Worm (Caenorhabditis elegans) whole organism, L2 larva: ENCODE data around the gene let-716.

Experiments
- C34F6.9 ChIP-seq: fragments of 150-350 bp; optimal IDR thresholded peaks from 2 replicates; lab custom pipeline; 2014; ENCODE audit warnings: missing biosample characterization, missing genetic modification characterization
- F13H6.1 ChIP-seq: sonication (generic microtip); optimal IDR thresholded peaks from 2 replicates; lab custom pipeline; 2016; ENCODE audit warnings: missing genetic modification characterization, missing compliant biosample characterization
- R02D3.7 ChIP-seq: fragments of 150-350 bp; optimal IDR thresholded peaks from 2 replicates; lab custom pipeline; 2014; ENCODE audit warnings: missing biosample characterization, missing genetic modification characterization
- Y55F3AM.14 ChIP-seq: fragments of 200-800 bp; sonication (Bioruptor generic); optimal IDR thresholded peaks from 2 replicates; lab custom pipeline; 2018; ENCODE audit warnings: mild to moderate bottlenecking, missing genetic modification characterization, missing compliant biosample characterization
- ZK546.5 ChIP-seq: sonication (generic microtip); optimal IDR thresholded peaks from 2 replicates; lab custom pipeline; 2017; ENCODE audit warnings: missing biosample characterization, missing genetic modification characterization
- alr-1 ChIP-seq: fragments of 150-350 bp; optimal IDR thresholded peaks from 2 replicates; lab custom pipeline; 2014; ENCODE audit warnings: missing biosample characterization, missing genetic modification characterization
- aly-2 ChIP-seq: fragments of 150-350 bp; optimal IDR thresholded peaks from 2 replicates; lab custom pipeline; 2014; ENCODE audit warnings: missing biosample characterization, missing genetic modification characterization
- ama-1 ChIP-seq: fragments of 150-350 bp; optimal IDR thresholded peaks from 2 replicates; lab custom pipeline; 2018; ENCODE audit warnings: inconsistent platforms
- blmp-1 ChIP-seq: sonication (generic microtip); optimal IDR thresholded peaks from 2 replicates; lab custom pipeline; 2017; ENCODE audit warnings: missing genetic modification characterization, mild to moderate bottlenecking, missing compliant biosample characterization, antibody characterized with exemption, moderate library complexity; ENCODE audit not compliant: insufficient read depth
- ceh-82 ChIP-seq: fragments of 150-350 bp; optimal IDR thresholded peaks from 2 replicates; lab custom pipeline; 2014; ENCODE audit warnings: missing biosample characterization, missing genetic modification characterization
- crh-2 ChIP-seq: sonication (generic microtip); optimal IDR thresholded peaks from 2 replicates; lab custom pipeline; 2017; ENCODE audit warnings: missing biosample characterization, missing genetic modification characterization
- dmd-4 ChIP-seq: sonication (generic microtip); optimal IDR thresholded peaks from 2 replicates; lab custom pipeline; 2017; ENCODE audit warnings: missing biosample characterization, missing genetic modification characterization
- egl-27 ChIP-seq: sonication (generic microtip); optimal IDR thresholded peaks from 3 replicates; lab custom pipeline; 2017; ENCODE audit warnings: missing biosample characterization, missing genetic modification reagents, missing genetic modification characterization
- elt-1 ChIP-seq: fragments of 150-350 bp; optimal IDR thresholded peaks from 2 replicates; lab custom pipeline; 2014; ENCODE audit warnings: missing biosample characterization, missing genetic modification characterization
- elt-3 ChIP-seq: sonication (generic microtip); optimal IDR thresholded peaks from 2 replicates; lab custom pipeline; 2017; ENCODE audit warnings: missing biosample characterization, missing genetic modification characterization
- gmeb-1 ChIP-seq: fragments of 150-350 bp; optimal IDR thresholded peaks from 2 replicates; lab custom pipeline; 2014; ENCODE audit warnings: missing biosample characterization, missing genetic modification characterization
- lin-11 ChIP-seq: fragments of 150-350 bp; sonication (generic microtip); optimal IDR thresholded peaks from 2 replicates; lab custom pipeline; 2014; ENCODE audit warnings: missing biosample characterization, missing genetic modification characterization, inconsistent platforms, mixed read lengths
- lin-13 ChIP-seq: fragments of 150-350 bp; optimal IDR thresholded peaks from 2 replicates; lab custom pipeline; 2014; ENCODE audit warnings: missing biosample characterization, missing genetic modification reagents, missing genetic modification characterization
- lin-39 ChIP-seq: fragments of 150-350 bp; optimal IDR thresholded peaks from 2 replicates; lab custom pipeline; 2014; ENCODE audit warnings: missing biosample characterization, missing genetic modification reagents, missing genetic modification characterization
- lsy-2 ChIP-seq, 2 experiments: fragments of 150-350 bp in 1 of 2; sonication (generic microtip) in 1 of 2; optimal IDR thresholded peaks; 2 replicates each; lab custom pipeline; 2014 to 2017; ENCODE audit warnings: missing biosample characterization in 2 of 2, missing genetic modification characterization in 2 of 2
- mab-5 ChIP-seq: fragments of 150-350 bp; optimal IDR thresholded peaks from 2 replicates; lab custom pipeline; 2014; ENCODE audit warnings: missing biosample characterization, missing genetic modification characterization
- mbf-1 ChIP-seq: sonication (generic microtip); optimal IDR thresholded peaks from 2 replicates; lab custom pipeline; 2017; ENCODE audit warnings: missing biosample characterization, missing genetic modification characterization
- mdl-1 ChIP-seq, 2 experiments: fragments of 150-350 bp in 1 of 2; sonication (generic microtip) in 1 of 2; optimal IDR thresholded peaks; 2 replicates each; lab custom pipeline; 2017; ENCODE audit warnings: missing biosample characterization in 2 of 2, missing genetic modification characterization in 2 of 2
- nhr-10 ChIP-seq: sonication (generic microtip); optimal IDR thresholded peaks from 2 replicates; lab custom pipeline; 2017; ENCODE audit warnings: missing biosample characterization, missing genetic modification characterization
- nhr-11 ChIP-seq: fragments of 150-350 bp; optimal IDR thresholded peaks from 2 replicates; lab custom pipeline; 2014; ENCODE audit warnings: missing biosample characterization, missing genetic modification characterization
- nhr-129 ChIP-seq: fragments of 150-350 bp; optimal IDR thresholded peaks from 2 replicates; lab custom pipeline; 2014; ENCODE audit warnings: missing biosample characterization, missing genetic modification characterization
- nhr-21 ChIP-seq: fragments of 150-350 bp; optimal IDR thresholded peaks from 2 replicates; lab custom pipeline; 2014; ENCODE audit warnings: missing biosample characterization, missing genetic modification characterization
- nhr-23 ChIP-seq: fragments of 150-350 bp; optimal IDR thresholded peaks from 2 replicates; lab custom pipeline; 2014; ENCODE audit warnings: missing biosample characterization, missing genetic modification reagents, missing genetic modification characterization
- nhr-25 ChIP-seq: fragments of 150-350 bp; sonication (generic microtip); optimal IDR thresholded peaks from 3 replicates; lab custom pipeline; 2014; ENCODE audit warnings: missing biosample characterization, missing genetic modification characterization
- nhr-6 ChIP-seq: fragments of 150-350 bp; optimal IDR thresholded peaks from 2 replicates; lab custom pipeline; 2014; ENCODE audit warnings: missing biosample characterization, missing genetic modification characterization
- nhr-77 ChIP-seq: fragments of 150-350 bp; optimal IDR thresholded peaks from 2 replicates; lab custom pipeline; 2014; ENCODE audit warnings: missing biosample characterization, missing genetic modification characterization
- peb-1 ChIP-seq: fragments of 150-350 bp; optimal IDR thresholded peaks from 2 replicates; lab custom pipeline; 2014; ENCODE audit warnings: missing biosample characterization, missing genetic modification characterization
- skn-1 ChIP-seq: sonication (generic microtip); optimal IDR thresholded peaks from 2 replicates; lab custom pipeline; 2017; ENCODE audit warnings: missing biosample characterization, missing genetic modification characterization
- sma-3 ChIP-seq: sonication (generic microtip); optimal IDR thresholded peaks from 2 replicates; lab custom pipeline; 2016; ENCODE audit warnings: missing genetic modification reagents, missing genetic modification characterization, missing compliant biosample characterization
- sma-9 ChIP-seq, 2 experiments: fragments of 150-350 bp in 1 of 2; sonication (generic microtip) in 1 of 2; optimal IDR thresholded peaks; 2 replicates each; lab custom pipeline; 2014 to 2016; ENCODE audit warnings: missing genetic modification characterization in 2 of 2, mild to moderate bottlenecking in 1 of 2, missing biosample characterization in 1 of 2, missing compliant biosample characterization in 1 of 2, missing genetic modification reagents in 1 of 2, moderate library complexity in 1 of 2
- unc-39 ChIP-seq: fragments of 150-350 bp; optimal IDR thresholded peaks from 2 replicates; lab custom pipeline; 2014; ENCODE audit warnings: missing biosample characterization, missing genetic modification characterization
- unc-55 ChIP-seq: fragments of 150-350 bp; sonication (generic microtip); optimal IDR thresholded peaks from 3 replicates; lab custom pipeline; 2014; ENCODE audit warnings: missing biosample characterization, missing genetic modification reagents, missing genetic modification characterization
- unc-62 ChIP-seq: fragments of 150-350 bp; optimal IDR thresholded peaks from 2 replicates; lab custom pipeline; 2014; ENCODE audit warnings: missing biosample characterization, missing genetic modification reagents, missing genetic modification characterization
- ztf-1 ChIP-seq: fragments of 200-800 bp; sonication (Bioruptor generic); conservative IDR thresholded peaks from 2 replicates; pipeline ENCODE4 v1.3.6; 2022; ENCODE audit warnings: missing genetic modification characterization, missing compliant biosample characterization
- ztf-11 ChIP-seq: sonication (generic microtip); optimal IDR thresholded peaks from 2 replicates; lab custom pipeline; 2017; ENCODE audit warnings: missing biosample characterization, missing genetic modification characterization
- ztf-4 ChIP-seq: fragments of 150-350 bp; optimal IDR thresholded peaks from 2 replicates; lab custom pipeline; 2014; ENCODE audit warnings: missing biosample characterization, missing genetic modification characterization

let-716 gene

ce11 chrIII:6396381-6396780 lies 13.0 kb downstream of the let-716 start (continued):
- TF ChIP-seq nhr-10 (tag; lab: Kevin White, UChicago) (no peak), crh-2 (peak; percentile 12), R02D3.7 (tag; lab: Kevin White, UChicago) (no peak), nhr-11 (no peak), nhr-129 (tag; lab: Kevin White, UChicago) (no peak), lsy-2 (tag; optimal IDR thresholded peaks at IDR 0.05; lab: Kevin White, UChicago) (peak in 1 of 2 experiments; percentile 23), nhr-25 (peak; percentile 73), alr-1 (tag; lab: Kevin White, UChicago) (no peak), nhr-6 (tag; lab: Kevin White, UChicago) (no peak), unc-39 (tag; lab: Kevin White, UChicago) (no peak), elt-1 (no peak), gmeb-1 (tag; lab: Kevin White, UChicago) (peak; percentile 14), ztf-1 (GFP tag; lab: Robert Waterston, UW) (no peak), sma-3 (GFP tag; lab: Kevin White, UChicago) (peak; percentile 38)

- peak; percentile 15 for TF ChIP-seq F13H6.1
- TF ChIP-seq sma-9 (GFP tag; optimal IDR thresholded peaks at IDR 0.05; lab: Kevin White, UChicago) = peak; percentile 53
- no peak for TF ChIP-seq sma-9 (tag; optimal IDR thresholded peaks at IDR 0.05; lab: Kevin White, UChicago)
- no peak for TF ChIP-seq mdl-1 (tag; optimal IDR thresholded peaks at IDR 0.05; lab: Kevin White, UChicago)
- TF ChIP-seq nhr-129 (tag; lab: Kevin White, UChicago) = peak; percentile 47
- TF ChIP-seq skn-1 (tag; lab: Kevin White, UChicago) = no peak
- TF ChIP-seq lsy-2 (tag; optimal IDR thresholded peaks at IDR 0.05; lab: Kevin White, UChicago) = peak in 1 of 2 experiments; percentile 45
These were observed 14.8 kb downstream of the let-716 start for ce11 chrIII:6398124-6398523.

ce11 chrIII:6399424-6399823 lies 16.1 kb downstream of the let-716 start:
- TF ChIP-seq nhr-21 (no peak), C34F6.9 (tag; lab: Kevin White, UChicago) (no peak), egl-27 (no peak), peb-1 (tag; lab: Kevin White, UChicago) (no peak), mdl-1 (tag; optimal IDR thresholded peaks at IDR 0.05; lab: Kevin White, UChicago) (no peak)

- TF ChIP-seq nhr-77 (tag; lab: Kevin White, UChicago) (no peak), C34F6.9 (tag; lab: Kevin White, UChicago) (peak; percentile 3), unc-39 (tag; lab: Kevin White, UChicago) (no peak), alr-1 (tag; lab: Kevin White, UChicago) (no peak), mdl-1 (tag; optimal IDR thresholded peaks at IDR 0.05; lab: Kevin White, UChicago) (no peak), nhr-25 (no peak), F13H6.1 (peak; percentile 78), ceh-82 (no peak), skn-1 (tag; lab: Kevin White, UChicago) (no peak), unc-55 (GFP tag; lab: Kevin White, UChicago) (no peak), ztf-4 (tag; lab: Kevin White, UChicago) (peak; percentile 37), unc-62 (GFP tag; lab: Kevin White, UChicago) (no peak), lsy-2 (tag; optimal IDR thresholded peaks at IDR 0.05; lab: Kevin White, UChicago) (peak in 1 of 2 experiments; percentile 28), dmd-4 (tag; lab: Kevin White, UChicago) (no peak), gmeb-1 (tag; lab: Kevin White, UChicago) (no peak), ztf-11 (no peak), R02D3.7 (tag; lab: Kevin White, UChicago) (no peak), mbf-1 (tag; lab: Kevin White, UChicago) (no peak), nhr-23 (tag; lab: Kevin White, UChicago) (no peak), sma-9 (GFP tag; optimal IDR thresholded peaks at IDR 0.05; lab: Kevin White, UChicago) (peak; percentile 68), sma-9 (tag; optimal IDR thresholded peaks at IDR 0.05; lab: Kevin White, UChicago) (no peak), mab-5 (tag; lab: Kevin White, UChicago) (no peak), blmp-1 (tag; lab: Kevin White, UChicago) (no peak), sma-3 (GFP tag; lab: Kevin White, UChicago) (no peak), lin-13 (GFP tag; lab: Kevin White, UChicago) (peak; percentile 43), nhr-21 (no peak), peb-1 (tag; lab: Kevin White, UChicago) (no peak), nhr-129 (tag; lab: Kevin White, UChicago) (peak; percentile 72), crh-2 (peak; percentile 97), nhr-6 (tag; lab: Kevin White, UChicago) (peak; percentile 15), aly-2 (tag; lab: Kevin White, UChicago) (no peak), ZK546.5 (tag; lab: Kevin White, UChicago) (no peak), ama-1 (lab: Kevin White, UChicago) (no peak), elt-1 (no peak), Y55F3AM.14 (no peak), ztf-1 (GFP tag; lab: Robert Waterston, UW) (no peak), elt-3 (tag; lab: Kevin White, UChicago) (no peak), lin-11 (tag; lab: Kevin White, UChicago) (no peak), lin-39 (tag; lab: Kevin White, UChicago) (no peak)
These were observed 19.0 kb downstream of the let-716 start for ce11 chrIII:6402346-6402745.
